Worm (Caenorhabditis elegans): Measurements from ENCODE around the gene F41C3.8.
A peak's percentile ranks its signal among the peaks of the same experiment; 100 is the strongest.

Gene F41C3.8

ce11 chrII:4703011-4703410 lies 12.8 kb upstream of the F41C3.8 start (continued):
- no peak for TF ChIP-seq let-526 (GFP tag; IDR thresholded peaks at IDR 0.05)
- no peak for TF ChIP-seq F10E7.11 (tag; optimal IDR thresholded peaks at IDR 0.05)
- peak; percentile 58 for TF ChIP-seq lin-54 (GFP tag; optimal IDR thresholded peaks at IDR 0.05)
- peak; percentile 16 for TF ChIP-seq him-1 (tag; optimal IDR thresholded peaks at IDR 0.05)
- no peak for TF ChIP-seq ztf-22 (GFP tag; optimal IDR thresholded peaks at IDR 0.05)
- no peak for TF ChIP-seq chd-7 (tag; optimal IDR thresholded peaks at IDR 0.05)
- TF ChIP-seq lsy-27 (tag; optimal IDR thresholded peaks at IDR 0.05; ENCODE audit: borderline replicate concordance, insufficient read depth) = no peak
- no peak for TF ChIP-seq sdz-38 (tag; optimal IDR thresholded peaks at IDR 0.05)
- TF ChIP-seq die-1 (tag; optimal IDR thresholded peaks at IDR 0.05) = peak; percentile 10
- TF ChIP-seq bed-2 (GFP tag; IDR thresholded peaks at IDR 0.05) = no peak
- TF ChIP-seq K12H6.12 (tag; optimal IDR thresholded peaks at IDR 0.05) = no peak
- TF ChIP-seq nhr-90 (tag; optimal IDR thresholded peaks at IDR 0.05) = no peak
- no peak for TF ChIP-seq rpc-1 (optimal IDR thresholded peaks at IDR 0.05)
- TF ChIP-seq rpc-1 (tag; optimal IDR thresholded peaks at IDR 0.05) = no peak
- no peak for TF ChIP-seq aptf-2 (GFP tag; conservative IDR thresholded peaks at IDR 0.05)
- no peak for TF ChIP-seq Y67H2A.10 (GFP tag; conservative IDR thresholded peaks at IDR 0.05)
- peak; percentile 2 for TF ChIP-seq athp-1 (tag; optimal IDR thresholded peaks at IDR 0.05)
- no peak for TF ChIP-seq dpl-1 (GFP tag; optimal IDR thresholded peaks at IDR 0.05)
- no peak for TF ChIP-seq lin-40 (tag; optimal IDR thresholded peaks at IDR 0.05)
- TF ChIP-seq mes-4 (tag; optimal IDR thresholded peaks at IDR 0.05) = peak; percentile 28
- peak; percentile 80 for TF ChIP-seq hsf-1 (GFP tag; IDR thresholded peaks at IDR 0.05)
- TF ChIP-seq fkh-3 (tag; optimal IDR thresholded peaks at IDR 0.05) = no peak
- 0 out of 2 replicates have a peak, but pooled peaks have one; percentile 28 for TF ChIP-seq nfyb-1 (GFP tag; IDR thresholded peaks at IDR 0.05)
- no peak for TF ChIP-seq B0261.1 (tag; optimal IDR thresholded peaks at IDR 0.05)
- TF ChIP-seq nhr-179 (tag; optimal IDR thresholded peaks at IDR 0.05) = no peak
- TF ChIP-seq repo-1 (tag; optimal IDR thresholded peaks at IDR 0.05) = peak; percentile 53
- TF ChIP-seq Y79H2A.3 (GFP tag; conservative IDR thresholded peaks at IDR 0.05) = peak; percentile 96
- TF ChIP-seq snpc-3.4 (tag; optimal IDR thresholded peaks at IDR 0.05) = peak; percentile 48
- TF ChIP-seq attf-6 (GFP tag; IDR thresholded peaks at IDR 0.05) = peak; percentile 76
- TF ChIP-seq F57A8.1 (GFP tag; optimal IDR thresholded peaks at IDR 0.05) = no peak
- no peak for TF ChIP-seq sptf-2 (GFP tag; optimal IDR thresholded peaks at IDR 0.05)
- TF ChIP-seq hrde-1 (tag; optimal IDR thresholded peaks at IDR 0.05; ENCODE audit: borderline replicate concordance) = peak; percentile 92
- TF ChIP-seq hlh-26 (GFP tag; conservative IDR thresholded peaks at IDR 0.05) = no peak
- TF ChIP-seq hlh-12 (tag; optimal IDR thresholded peaks at IDR 0.05) = no peak
- TF ChIP-seq madf-6 (GFP tag; IDR thresholded peaks at IDR 0.05) = peak; percentile 78
- TF ChIP-seq F52B5.7 (tag; optimal IDR thresholded peaks at IDR 0.05) = no peak
- TF ChIP-seq snpc-1.1 (tag; optimal IDR thresholded peaks at IDR 0.05; ENCODE audit: insufficient read depth) = no peak
- no peak for TF ChIP-seq bed-1 (GFP tag; IDR thresholded peaks at IDR 0.05)
- no peak for TF ChIP-seq cebp-2 (GFP tag; IDR thresholded peaks at IDR 0.05)
- no peak for TF ChIP-seq ZK185.1 (tag; optimal IDR thresholded peaks at IDR 0.05; ENCODE audit: poor library complexity, severe bottlenecking)
- TF ChIP-seq snpc-4 (GFP tag; optimal IDR thresholded peaks at IDR 0.05) = no peak
- no peak for TF ChIP-seq snpc-4 (tag; optimal IDR thresholded peaks at IDR 0.05)
- no peak for TF ChIP-seq ztf-18 (tag; optimal IDR thresholded peaks at IDR 0.05)
- no peak for TF ChIP-seq let-607 (tag; optimal IDR thresholded peaks at IDR 0.05)
- no peak for TF ChIP-seq ztf-26 (tag; optimal IDR thresholded peaks at IDR 0.05)
- TF ChIP-seq B0035.1 (tag; optimal IDR thresholded peaks at IDR 0.05) = no peak
- no peak for TF ChIP-seq ets-4 (GFP tag; optimal IDR thresholded peaks at IDR 0.05)
- TF ChIP-seq tlf-1 (GFP tag; optimal IDR thresholded peaks at IDR 0.05) = peak; percentile 64
- peak in 1 of 3 experiments; percentile 36 for TF ChIP-seq lin-35 (GFP tag; optimal IDR thresholded peaks at IDR 0.05)
